Worm (Caenorhabditis elegans): Measurements from ENCODE around the gene Y51H4A.6.

ce11 chrIV:16494007-16494406, 39.5 kb upstream of the Y51H4A.6 start:
- TF ChIP-seq ama-1 (optimal IDR thresholded peaks at IDR 0.05) (no peak), pes-1 (GFP tag; IDR thresholded peaks at IDR 0.05) (no peak), tra-4 (tag; optimal IDR thresholded peaks at IDR 0.05) (no peak), aly-1 (tag; optimal IDR thresholded peaks at IDR 0.05) (no peak), B0310.2 (tag; optimal IDR thresholded peaks at IDR 0.05) (no peak), flt-1 (GFP tag; IDR thresholded peaks at IDR 0.05) (no peak), ets-7 (tag; optimal IDR thresholded peaks at IDR 0.05) (no peak), hmbx-1 (tag; optimal IDR thresholded peaks at IDR 0.05) (no peak), tbx-11 (GFP tag; IDR thresholded peaks at IDR 0.05) (no peak), sea-1 (GFP tag; conservative IDR thresholded peaks at IDR 0.05) (no peak)
